Fruit fly (Drosophila melanogaster): Measurements from ENCODE around the gene CG32365.

The CG32365 gene

DNA sequence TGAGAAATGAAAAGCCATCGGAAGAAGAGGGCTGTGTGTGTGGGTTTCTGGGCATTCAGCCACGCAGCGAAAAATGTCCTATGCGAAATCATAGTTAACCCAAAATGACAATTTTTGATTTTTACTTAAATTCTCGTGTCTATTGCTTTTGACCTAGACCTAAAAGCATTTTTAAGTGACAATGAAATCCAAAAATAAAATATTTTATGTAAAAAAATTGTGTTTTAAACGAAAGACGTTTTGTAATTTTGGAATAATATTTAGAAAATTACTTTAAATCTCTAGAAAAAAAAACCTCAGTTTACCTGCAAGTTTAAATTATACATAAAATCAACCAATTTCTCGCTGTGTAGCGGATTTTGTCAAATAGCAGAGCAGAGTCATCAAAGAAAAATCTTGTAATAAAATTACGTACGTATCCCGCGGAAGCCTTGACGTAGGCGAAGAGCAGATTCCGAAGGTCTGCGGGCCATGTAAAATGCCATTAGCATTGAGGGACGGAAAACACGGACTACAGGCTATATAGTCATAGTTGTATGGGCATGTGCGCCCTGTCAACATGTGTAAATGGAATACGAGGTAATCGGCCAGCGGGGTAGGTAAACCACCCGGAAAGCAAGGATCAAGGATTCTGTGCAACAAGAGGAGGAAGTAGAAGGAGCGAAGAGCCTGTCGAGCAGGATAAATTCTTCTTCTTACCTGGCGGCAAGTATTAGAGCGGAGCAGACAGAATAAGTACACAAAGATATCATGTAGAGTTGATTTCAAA is 41.0 kb downstream of the CG32365 start (continued):
- no peak for TF ChIP-seq MTF-1 (GFP tag; optimal IDR thresholded peaks at IDR 0.05; ENCODE audit: borderline replicate concordance)
- no peak for TF ChIP-seq Neu2 (GFP tag; optimal IDR thresholded peaks at IDR 0.05; ENCODE audit: borderline replicate concordance)
- no peak for TF ChIP-seq CG15601 (tag; optimal IDR thresholded peaks at IDR 0.05)
- no peak for TF ChIP-seq Dek (tag; optimal IDR thresholded peaks at IDR 0.05)
- TF ChIP-seq hbn (GFP tag; IDR thresholded peaks at IDR 0.05; ENCODE audit: partially characterized antibody), result no peak
- no peak for TF ChIP-seq CG9797 (GFP tag; optimal IDR thresholded peaks at IDR 0.05)
- no peak for TF ChIP-seq CG9215 (GFP tag; IDR thresholded peaks at IDR 0.05)
- peak; percentile 35; the same call in 1 of the 2 replicates for TF ChIP-seq lmd (GFP tag; IDR thresholded peaks at IDR 0.05)
- no peak for TF ChIP-seq chif (GFP tag; optimal IDR thresholded peaks at IDR 0.05)
- TF ChIP-seq gem (tag; optimal IDR thresholded peaks at IDR 0.05), result peak; percentile 61
- no peak for TF ChIP-seq wek (GFP tag; optimal IDR thresholded peaks at IDR 0.05)
- TF ChIP-seq CG17829 (tag; optimal IDR thresholded peaks at IDR 0.05), result no peak
- no peak for TF ChIP-seq Hey (tag; optimal IDR thresholded peaks at IDR 0.05)
- TF ChIP-seq CG11695 (GFP tag; IDR thresholded peaks at IDR 0.05), result no peak
- TF ChIP-seq Scr (GFP tag; IDR thresholded peaks at IDR 0.05; ENCODE audit: partially characterized antibody), result no peak
- no peak for TF ChIP-seq CG1529 (GFP tag; optimal IDR thresholded peaks at IDR 0.05)
- TF ChIP-seq CG15073 (GFP tag; optimal IDR thresholded peaks at IDR 0.05), result no peak
- TF ChIP-seq CG12299 (tag; optimal IDR thresholded peaks at IDR 0.05), result no peak
- TF ChIP-seq Spps (tag; optimal IDR thresholded peaks at IDR 0.05), result no peak
- peak; percentile 32 for TF ChIP-seq CoRest (tag; optimal IDR thresholded peaks at IDR 0.05)
- TF ChIP-seq vfl (GFP tag; optimal IDR thresholded peaks at IDR 0.05), result no peak
- TF ChIP-seq Xrp1 (GFP tag; IDR thresholded peaks at IDR 0.05), result no peak; the same call in 1 of the 2 replicates
- TF ChIP-seq pan (optimal IDR thresholded peaks at IDR 0.05), result no peak
- TF ChIP-seq pan (GFP tag; optimal IDR thresholded peaks at IDR 0.05 in 1 of 2, IDR thresholded peaks at IDR 0.05 in 1 of 2), result peak in 1 of 2 experiments; percentile 31
- TF ChIP-seq mirr (GFP tag; optimal IDR thresholded peaks at IDR 0.05), result no peak
- TF ChIP-seq CG7556 (GFP tag; optimal IDR thresholded peaks at IDR 0.05), result peak; percentile 54
- TF ChIP-seq Meics (GFP tag; optimal IDR thresholded peaks at IDR 0.05), result peak; percentile 33
- no peak for TF ChIP-seq CG13296 (GFP tag; optimal IDR thresholded peaks at IDR 0.05)
- no peak for TF ChIP-seq repo (GFP tag; optimal IDR thresholded peaks at IDR 0.05)
- TF ChIP-seq CG4328 (GFP tag; optimal IDR thresholded peaks at IDR 0.05), result peak; percentile 14
- no peak for TF ChIP-seq CG10321 (GFP tag; IDR thresholded peaks at IDR 0.05)
- TF ChIP-seq btn (GFP tag; optimal IDR thresholded peaks at IDR 0.05), result no peak
- peak; percentile 41 for TF ChIP-seq CG2120 (GFP tag; optimal IDR thresholded peaks at IDR 0.05)
- no peak for TF ChIP-seq CG8089 (GFP tag; optimal IDR thresholded peaks at IDR 0.05)
- no peak for TF ChIP-seq CG12769 (tag; optimal IDR thresholded peaks at IDR 0.05)
- TF ChIP-seq CG18011 (GFP tag; optimal IDR thresholded peaks at IDR 0.05), result no peak
- TF ChIP-seq onecut (GFP tag; IDR thresholded peaks at IDR 0.05), result no peak
- TF ChIP-seq ara (GFP tag; IDR thresholded peaks at IDR 0.05), result no peak
- no peak for TF ChIP-seq wor (GFP tag; IDR thresholded peaks at IDR 0.05)
- TF ChIP-seq slbo (GFP tag; IDR thresholded peaks at IDR 0.05), result peak; percentile 56
- TF ChIP-seq CG34224 (GFP tag; IDR thresholded peaks at IDR 0.05; ENCODE audit: partially characterized antibody), result no peak
- no peak for TF ChIP-seq Gug (GFP tag; IDR thresholded peaks at IDR 0.05)
- peak; percentile 70; the same call in 1 of the 3 replicates for TF ChIP-seq dysf (GFP tag; IDR thresholded peaks at IDR 0.05)
- TF ChIP-seq hkb (optimal IDR thresholded peaks at IDR 0.05), result no peak
- TF ChIP-seq hkb (GFP tag; IDR thresholded peaks at IDR 0.05), result peak; percentile 45
- no peak for TF ChIP-seq CG11456 (GFP tag; IDR thresholded peaks at IDR 0.05)
- TF ChIP-seq lilli (GFP tag; optimal IDR thresholded peaks at IDR 0.05), result peak; percentile 32
- no peak for TF ChIP-seq HmgD (GFP tag; optimal IDR thresholded peaks at IDR 0.05)
- no peak for TF ChIP-seq CG7357 (GFP tag; IDR thresholded peaks at IDR 0.05)
- TF ChIP-seq HLH54F (GFP tag; optimal IDR thresholded peaks at IDR 0.05), result no peak

Measured in whole organism, embryonic.